Fruit fly (Drosophila melanogaster) whole organism, embryonic: ENCODE measurements around the gene CG43867.

ENCODE experiments used
- ATbp ChIP-seq: fragments of 200-800 bp; sonication (Bioruptor generic); optimal IDR thresholded peaks from 2 replicates; lab custom pipeline; 2017; ENCODE audit warnings: missing biosample characterization, mild to moderate bottlenecking, missing genetic modification characterization, missing genetic modification reagents
- Asciz ChIP-seq: fragments of 200-800 bp; sonication (Bioruptor generic); optimal IDR thresholded peaks from 2 replicates; lab custom pipeline; 2017; ENCODE audit warnings: missing biosample characterization, mild to moderate bottlenecking, missing genetic modification characterization, missing genetic modification reagents
- Atf3 ChIP-seq: fragments of 200-800 bp; sonication (Bioruptor generic); optimal IDR thresholded peaks from 3 replicates; lab custom pipeline; 2016; ENCODE audit warnings: missing biosample characterization, missing genetic modification characterization
- B-H1 ChIP-seq: fragments of 200-800 bp; sonication (Bioruptor generic); IDR thresholded peaks from 3 replicates; pipeline ENCODE4 v1.3.6; 2022; ENCODE audit warnings: missing biosample characterization, missing genetic modification characterization
- Blimp-1 ChIP-seq: fragments of 200-800 bp; sonication (Bioruptor generic); optimal IDR thresholded peaks from 3 replicates; lab custom pipeline; 2018; ENCODE audit warnings: missing biosample characterization, missing genetic modification characterization, mild to moderate bottlenecking, moderate library complexity, missing genetic modification reagents
- CG10267 ChIP-seq: fragments of 200-800 bp; sonication (Bioruptor generic); optimal IDR thresholded peaks from 2 replicates; lab custom pipeline; 2018; ENCODE audit warnings: missing biosample characterization, mild to moderate bottlenecking, missing genetic modification characterization, moderate library complexity
- CG10654 ChIP-seq: fragments of 200-800 bp; sonication (Bioruptor generic); optimal IDR thresholded peaks from 2 replicates; lab custom pipeline; 2016; ENCODE audit warnings: missing biosample characterization, missing genetic modification characterization
- CG10959 ChIP-seq: fragments of 200-800 bp; sonication (Bioruptor generic); IDR thresholded peaks from 2 replicates; pipeline ENCODE4 v1.3.6; 2022; ENCODE audit warnings: missing biosample characterization, missing genetic modification characterization
- CG11456 ChIP-seq: fragments of 200-800 bp; sonication (Bioruptor generic); IDR thresholded peaks from 3 replicates; pipeline ENCODE4 v1.3.6; 2022; ENCODE audit warnings: missing biosample characterization, missing genetic modification characterization
- CG12391 ChIP-seq: fragments of 200-800 bp; sonication (Bioruptor generic); optimal IDR thresholded peaks from 3 replicates; lab custom pipeline; 2018; ENCODE audit warnings: missing biosample characterization, mild to moderate bottlenecking, missing genetic modification characterization, moderate library complexity
- CG12659 ChIP-seq: fragments of 200-800 bp; sonication (Bioruptor generic); optimal IDR thresholded peaks from 3 replicates; lab custom pipeline; 2017; ENCODE audit warnings: mild to moderate bottlenecking, missing biosample characterization, missing genetic modification reagents, missing genetic modification characterization
- CG14860 ChIP-seq: fragments of 200-800 bp; sonication (Bioruptor generic); IDR thresholded peaks from 3 replicates; pipeline ENCODE4 v1.3.6; 2022; ENCODE audit warnings: missing biosample characterization, missing genetic modification characterization; ENCODE audit not compliant: partially characterized antibody
- CG14965 ChIP-seq: fragments of 200-800 bp; sonication (Bioruptor generic); optimal IDR thresholded peaks from 2 replicates; lab custom pipeline; 2016; ENCODE audit warnings: missing biosample characterization, missing genetic modification characterization, borderline replicate concordance
- CG15073 ChIP-seq: fragments of 200-800 bp; sonication (Bioruptor generic); optimal IDR thresholded peaks from 2 replicates; lab custom pipeline; 2016; ENCODE audit warnings: missing biosample characterization, missing genetic modification characterization
- CG17361 ChIP-seq: fragments of 200-800 bp; sonication (Bioruptor generic); IDR thresholded peaks from 3 replicates; pipeline ENCODE4 v1.3.6; 2022; ENCODE audit warnings: missing biosample characterization, missing genetic modification characterization
- CG2129 ChIP-seq: fragments of 200-800 bp; sonication (Bioruptor generic); IDR thresholded peaks from 2 replicates; pipeline ENCODE4 v1.3.6; 2022; ENCODE audit warnings: missing biosample characterization, missing genetic modification characterization; ENCODE audit not compliant: partially characterized antibody
- CG3407 ChIP-seq: fragments of 200-800 bp; sonication (Bioruptor generic); optimal IDR thresholded peaks from 2 replicates; lab custom pipeline; 2018; ENCODE audit warnings: missing biosample characterization, mild to moderate bottlenecking, missing genetic modification characterization
- CG34422 ChIP-seq: fragments of 200-800 bp; sonication (Bioruptor generic); IDR thresholded peaks from 3 replicates; pipeline ENCODE4 v1.3.6; 2022; ENCODE audit warnings: missing biosample characterization, missing genetic modification characterization
- CG4707 ChIP-seq: fragments of 200-800 bp; sonication (Bioruptor generic); optimal IDR thresholded peaks from 2 replicates; lab custom pipeline; 2018; ENCODE audit warnings: missing biosample characterization, mild to moderate bottlenecking, missing genetic modification characterization, moderate library complexity
- CG5953 ChIP-seq: fragments of 200-800 bp; sonication (Bioruptor generic); IDR thresholded peaks from 2 replicates; pipeline ENCODE4 v1.3.6; 2022; ENCODE audit warnings: missing biosample characterization, missing genetic modification characterization
- CG6813 ChIP-seq: fragments of 200-800 bp; sonication (Bioruptor generic); optimal IDR thresholded peaks from 2 replicates; lab custom pipeline; 2017; ENCODE audit warnings: missing biosample characterization, missing genetic modification characterization, mild to moderate bottlenecking, moderate library complexity, missing genetic modification reagents
- CG8089 ChIP-seq: fragments of 200-800 bp; sonication (Bioruptor generic); optimal IDR thresholded peaks from 3 replicates; lab custom pipeline; 2016; ENCODE audit warnings: missing biosample characterization, missing genetic modification characterization
- CG8290 ChIP-seq, 3 experiments: fragments of 200-800 bp; sonication (Bioruptor generic); optimal IDR thresholded peaks; 2 replicates each; lab custom pipeline; 2016 to 2019; ENCODE audit warnings: missing biosample characterization in 3 of 3, missing genetic modification characterization in 3 of 3, mild to moderate bottlenecking in 2 of 3, moderate library complexity in 1 of 3
- CG8388 ChIP-seq: fragments of 200-800 bp; sonication (Bioruptor generic); optimal IDR thresholded peaks from 2 replicates; lab custom pipeline; 2019; ENCODE audit warnings: missing biosample characterization, mild to moderate bottlenecking, missing genetic modification characterization, moderate library complexity
- Camta ChIP-seq: fragments of 200-800 bp; sonication (Bioruptor generic); optimal IDR thresholded peaks from 2 replicates; lab custom pipeline; 2016; ENCODE audit warnings: missing biosample characterization, missing genetic modification characterization
- HLH54F ChIP-seq: fragments of 200-800 bp; sonication (Bioruptor generic); optimal IDR thresholded peaks from 3 replicates; lab custom pipeline; 2016; ENCODE audit warnings: missing biosample characterization, missing genetic modification characterization
- Hr78 ChIP-seq, 2 experiments: fragments of 200-800 bp in 1 of 2; fragments of >200 bp in 1 of 2; sonication (Bioruptor generic) in 1 of 2; optimal IDR thresholded peaks; 2 replicates each; lab custom pipeline; 2017 to 2019; ENCODE audit warnings: missing biosample characterization in 2 of 2, missing genetic modification characterization in 2 of 2, mild to moderate bottlenecking in 1 of 2, moderate library complexity in 1 of 2
- Hsf ChIP-seq: fragments of 200-800 bp; sonication (Bioruptor generic); optimal IDR thresholded peaks from 3 replicates; lab custom pipeline; 2016; ENCODE audit warnings: missing biosample characterization, missing genetic modification characterization
- Kr ChIP-seq: fragments of 200-800 bp; sonication (Bioruptor generic); optimal IDR thresholded peaks from 2 replicates; lab custom pipeline; 2017; ENCODE audit warnings: missing biosample characterization, mild to moderate bottlenecking, missing genetic modification characterization
- Opbp ChIP-seq: fragments of 200-800 bp; sonication (Bioruptor generic); IDR thresholded peaks from 3 replicates; pipeline ENCODE4 v1.3.6; 2022; ENCODE audit warnings: missing biosample characterization, missing genetic modification characterization; ENCODE audit not compliant: partially characterized antibody
- Sox102F ChIP-seq: fragments of 200-800 bp; sonication (Bioruptor generic); optimal IDR thresholded peaks from 2 replicates; lab custom pipeline; 2018; ENCODE audit warnings: missing biosample characterization, mild to moderate bottlenecking, missing genetic modification characterization, moderate library complexity
- Ssrp ChIP-seq: fragments of 200-800 bp; sonication (Bioruptor generic); optimal IDR thresholded peaks from 2 replicates; lab custom pipeline; 2018; ENCODE audit warnings: missing biosample characterization, mild to moderate bottlenecking, missing genetic modification characterization, moderate library complexity
- ac ChIP-seq: fragments of 200-800 bp; sonication (Bioruptor generic); optimal IDR thresholded peaks from 3 replicates; lab custom pipeline; 2017; ENCODE audit warnings: missing biosample characterization, mild to moderate bottlenecking, missing genetic modification characterization
- da ChIP-seq: fragments of 200-800 bp; sonication (Bioruptor generic); optimal IDR thresholded peaks from 2 replicates; lab custom pipeline; 2016; ENCODE audit warnings: missing biosample characterization, missing genetic modification characterization
- dysf ChIP-seq: fragments of 200-800 bp; sonication (Bioruptor generic); IDR thresholded peaks from 3 replicates; pipeline ENCODE4 v1.3.6; 2022; ENCODE audit warnings: missing biosample characterization, missing genetic modification characterization
- grau ChIP-seq: fragments of 200-800 bp; optimal IDR thresholded peaks from 3 replicates; lab custom pipeline; 2019; ENCODE audit warnings: missing biosample characterization, mild to moderate bottlenecking, missing genetic modification characterization, moderate library complexity
- her ChIP-seq: fragments of 200-800 bp; sonication (Bioruptor generic); optimal IDR thresholded peaks from 2 replicates; lab custom pipeline; 2016; ENCODE audit warnings: missing biosample characterization, missing genetic modification characterization
- org-1 ChIP-seq: fragments of 200-800 bp; sonication (Bioruptor generic); optimal IDR thresholded peaks from 2 replicates; lab custom pipeline; 2017; ENCODE audit warnings: missing biosample characterization, missing genetic modification characterization
- pan ChIP-seq, 4 experiments: fragments of >200 bp in 3 of 4; fragments of 200-800 bp in 1 of 4; sonication (Bioruptor generic) in 1 of 4; optimal IDR thresholded peaks in 3 of 4; IDR thresholded peaks in 1 of 4; 2 replicates each; pipeline versions ENCODE4 v1.3.6 to Lab custom; 2017 to 2022; ENCODE audit warnings: missing biosample characterization in 2 of 4, missing genetic modification characterization in 2 of 4, mixed read lengths in 1 of 4
- row ChIP-seq: fragments of 200-800 bp; sonication (Bioruptor generic); IDR thresholded peaks from 3 replicates; pipeline ENCODE4 v1.3.6; 2022; ENCODE audit warnings: missing biosample characterization, missing genetic modification characterization
- scrt ChIP-seq: fragments of 200-800 bp; sonication (Bioruptor generic); optimal IDR thresholded peaks from 2 replicates; lab custom pipeline; 2018; ENCODE audit warnings: missing biosample characterization, mild to moderate bottlenecking, missing genetic modification characterization, moderate library complexity
- sd ChIP-seq: fragments of 200-800 bp; sonication (Bioruptor generic); optimal IDR thresholded peaks from 3 replicates; lab custom pipeline; 2018; ENCODE audit warnings: missing biosample characterization, mild to moderate bottlenecking, missing genetic modification characterization, moderate library complexity
- slbo ChIP-seq: fragments of 200-800 bp; sonication (Bioruptor generic); IDR thresholded peaks from 2 replicates; pipeline ENCODE4 v1.3.6; 2022; ENCODE audit warnings: missing biosample characterization, missing genetic modification characterization
- slou ChIP-seq: fragments of 200-800 bp; sonication (Bioruptor generic); optimal IDR thresholded peaks from 3 replicates; lab custom pipeline; 2016; ENCODE audit warnings: missing biosample characterization, missing genetic modification characterization
- stc ChIP-seq: fragments of 200-800 bp; sonication (Bioruptor generic); IDR thresholded peaks from 2 replicates; pipeline ENCODE4 v1.3.6; 2022; ENCODE audit warnings: missing biosample characterization, missing genetic modification characterization
- trem ChIP-seq: fragments of 200-800 bp; optimal IDR thresholded peaks from 3 replicates; lab custom pipeline; 2019; ENCODE audit warnings: missing biosample characterization, mild to moderate bottlenecking, missing genetic modification characterization, moderate library complexity
- zen ChIP-seq: fragments of 200-800 bp; sonication (Bioruptor generic); optimal IDR thresholded peaks from 3 replicates; lab custom pipeline; 2018; ENCODE audit warnings: missing biosample characterization, mild to moderate bottlenecking, missing genetic modification characterization, moderate library complexity
- zfh2 ChIP-seq: fragments of 200-800 bp; sonication (Bioruptor generic); optimal IDR thresholded peaks from 2 replicates; lab custom pipeline; 2016; ENCODE audit warnings: missing biosample characterization, missing genetic modification characterization

Gene CG43867

DNA sequence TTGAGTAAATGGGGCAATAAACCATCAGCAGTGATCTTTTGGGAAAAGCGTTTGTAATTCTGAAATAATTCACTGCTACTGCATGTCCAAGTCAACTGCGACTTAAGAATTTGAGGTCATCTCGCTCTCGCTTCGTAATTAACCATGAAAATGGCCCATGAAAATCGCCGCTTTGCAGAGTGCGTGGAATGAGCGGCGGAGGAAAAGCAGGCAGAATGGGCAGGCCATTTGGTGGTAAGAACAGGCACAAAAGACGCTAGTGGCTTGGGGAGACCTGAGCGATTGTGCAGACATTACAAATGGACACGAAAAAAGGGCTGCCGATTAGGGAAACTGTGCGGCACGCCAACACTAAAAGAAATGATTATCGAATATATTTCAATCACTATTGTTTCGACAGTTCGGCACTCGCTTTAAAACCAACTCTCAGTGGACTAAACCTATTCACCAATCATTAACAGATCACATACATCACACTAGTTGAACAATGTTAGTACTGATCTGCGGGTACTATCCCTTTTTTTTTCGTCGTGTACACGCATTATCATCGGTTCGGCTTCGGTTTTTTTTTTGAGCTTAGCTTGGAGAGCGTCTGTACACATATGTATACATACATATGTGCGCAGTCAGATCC lies 156.2 kb downstream of the CG43867 start (continued):
- TF ChIP-seq stc (GFP tag; lab: Robert Waterston, UW), result no peak
- TF ChIP-seq Kr (GFP tag; lab: Kevin White, UChicago), result peak; percentile 2
- TF ChIP-seq pan (optimal IDR thresholded peaks at IDR 0.05; lab: Kevin White, UChicago), result no peak
- TF ChIP-seq pan (GFP tag; optimal IDR thresholded peaks at IDR 0.05 in 1 of 2, IDR thresholded peaks at IDR 0.05 in 1 of 2), result peak in 1 of 2 experiments; percentile 26
- TF ChIP-seq CG15073 (GFP tag; lab: Kevin White, UChicago), result no peak
- peak; percentile 1 for TF ChIP-seq CG12659 (GFP tag; lab: Kevin White, UChicago)
- TF ChIP-seq CG3407 (GFP tag; lab: Kevin White, UChicago), result no peak
- no peak for TF ChIP-seq B-H1 (GFP tag; lab: Robert Waterston, UW)
- peak; percentile 14 for TF ChIP-seq CG10654 (GFP tag; lab: Kevin White, UChicago)
- no peak for TF ChIP-seq sd (tag; lab: Kevin White, UChicago)
- TF ChIP-seq dysf (GFP tag; lab: Robert Waterston, UW), result peak; percentile 34; the same call in 1 of the 3 replicates
- TF ChIP-seq CG14860 (GFP tag; lab: Robert Waterston, UW), result no peak
- no peak for TF ChIP-seq HLH54F (GFP tag; lab: Kevin White, UChicago)
- TF ChIP-seq zen (tag; lab: Kevin White, UChicago), result peak; percentile 30
- TF ChIP-seq slou (GFP tag; lab: Kevin White, UChicago), result no peak
- no peak for TF ChIP-seq Atf3 (GFP tag; lab: Kevin White, UChicago)
- peak; percentile 54 for TF ChIP-seq row
- TF ChIP-seq Hr78 (GFP tag; optimal IDR thresholded peaks at IDR 0.05; lab: Kevin White, UChicago), result no peak
- TF ChIP-seq slbo, result no peak
- TF ChIP-seq CG34422 (GFP tag; lab: Robert Waterston, UW), result peak; percentile 14; the same call in 1 of the 3 replicates
- TF ChIP-seq Asciz (GFP tag; lab: Kevin White, UChicago), result no peak
- TF ChIP-seq ac, result no peak
- TF ChIP-seq CG8290 (GFP tag; optimal IDR thresholded peaks at IDR 0.05; lab: Kevin White, UChicago), result peak; percentile 19
- TF ChIP-seq CG8290 (tag; optimal IDR thresholded peaks at IDR 0.05; lab: Kevin White, UChicago), result peak in 1 of 2 experiments; percentile 28
- peak; percentile 53 for TF ChIP-seq ATbp (GFP tag; lab: Kevin White, UChicago)
- no peak for TF ChIP-seq scrt (GFP tag; lab: Kevin White, UChicago)
- no peak for TF ChIP-seq Opbp (GFP tag; lab: Robert Waterston, UW)
- TF ChIP-seq Hsf (GFP tag; lab: Kevin White, UChicago), result peak; percentile 24
- peak; percentile 55 for TF ChIP-seq CG8388 (GFP tag; lab: Kevin White, UChicago)
- TF ChIP-seq Camta (GFP tag; lab: Kevin White, UChicago), result peak; percentile 42
- TF ChIP-seq CG17361 (GFP tag; lab: Robert Waterston, UW), result peak; percentile 44; the same call in 1 of the 3 replicates
- TF ChIP-seq Sox102F (GFP tag; lab: Kevin White, UChicago), result peak; percentile 54
- TF ChIP-seq her (GFP tag; lab: Kevin White, UChicago), result no peak
- peak; percentile 5 for TF ChIP-seq CG8089 (GFP tag; lab: Kevin White, UChicago)
- no peak for TF ChIP-seq CG4707 (GFP tag; lab: Kevin White, UChicago)
- peak; percentile 22 for TF ChIP-seq grau (tag; lab: Kevin White, UChicago)
- TF ChIP-seq CG6813 (GFP tag; lab: Kevin White, UChicago), result peak; percentile 27
- peak; percentile 48 for TF ChIP-seq CG10267
- no peak for TF ChIP-seq org-1 (GFP tag; lab: Kevin White, UChicago)
- no peak for TF ChIP-seq da (GFP tag; lab: Kevin White, UChicago)
- TF ChIP-seq CG5953, result no peak
- TF ChIP-seq CG11456 (GFP tag; lab: Robert Waterston, UW), result no peak
- peak; percentile 41; the same call in 1 of the 2 replicates for TF ChIP-seq CG10959 (GFP tag; lab: Robert Waterston, UW)
- peak; percentile 0 for TF ChIP-seq Ssrp (tag; lab: Kevin White, UChicago)
- TF ChIP-seq CG2129 (GFP tag; lab: Robert Waterston, UW), result no peak
- peak; percentile 21 for TF ChIP-seq trem (tag; lab: Kevin White, UChicago)
- TF ChIP-seq Blimp-1 (GFP tag; lab: Kevin White, UChicago), result peak; percentile 56
- peak; percentile 38 for TF ChIP-seq CG12391 (tag; lab: Kevin White, UChicago)
- TF ChIP-seq zfh2 (GFP tag; lab: Kevin White, UChicago), result no peak
- no peak for TF ChIP-seq CG14965 (GFP tag; lab: Kevin White, UChicago)
